Fruit fly (Drosophila melanogaster): ENCODE measurements around the gene CG4161.

Gene CG4161

DNA sequence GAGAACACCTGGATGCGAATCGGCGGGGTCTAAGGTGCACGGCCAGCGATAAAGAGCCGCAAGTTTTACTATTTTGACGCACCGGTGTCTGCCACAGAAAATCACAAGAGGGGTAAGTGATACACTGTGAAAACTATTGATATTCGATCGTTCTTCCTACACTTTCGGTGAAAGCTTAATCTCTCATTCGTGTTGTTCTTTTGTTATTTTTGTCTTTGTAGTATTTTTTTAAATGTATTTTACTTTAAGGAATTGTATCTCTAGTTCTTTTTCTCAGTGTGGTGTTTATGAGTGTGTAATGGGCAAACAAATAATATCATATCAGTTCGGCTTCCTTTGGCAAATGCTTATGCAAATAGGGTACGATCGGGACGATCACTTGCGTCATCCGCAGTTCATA lies 849 bp upstream of the CG4161 start (continued):
- peak; percentile 30 for TF ChIP-seq CG7786 (GFP tag; optimal IDR thresholded peaks at IDR 0.05)
- TF ChIP-seq CG18262 (tag; optimal IDR thresholded peaks at IDR 0.05) = peak; percentile 71
- TF ChIP-seq org-1 (GFP tag; optimal IDR thresholded peaks at IDR 0.05) = no peak
- TF ChIP-seq CoRest (tag; optimal IDR thresholded peaks at IDR 0.05) = peak; percentile 7
- peak; percentile 48 for TF ChIP-seq CG17829 (tag; optimal IDR thresholded peaks at IDR 0.05)
- TF ChIP-seq otp (GFP tag; IDR thresholded peaks at IDR 0.05) = 0 out of 3 replicates have a peak, but pooled peaks have one; percentile 20
- TF ChIP-seq CG1024 (GFP tag; IDR thresholded peaks at IDR 0.05) = no peak
- no peak for TF ChIP-seq CG14667 (GFP tag; IDR thresholded peaks at IDR 0.05)
- TF ChIP-seq sens (GFP tag) = peak; percentile 85
- TF ChIP-seq Ada2b (GFP tag; IDR thresholded peaks at IDR 0.05) = no peak
- no peak for TF ChIP-seq peb (GFP tag; IDR thresholded peaks at IDR 0.05)
- no peak for TF ChIP-seq CG17912 (GFP tag; optimal IDR thresholded peaks at IDR 0.05)
- TF ChIP-seq jigr1 (GFP tag; IDR thresholded peaks at IDR 0.05) = no peak
- peak; percentile 48 for TF ChIP-seq CG10267 (tag; optimal IDR thresholded peaks at IDR 0.05)
- no peak for TF ChIP-seq vfl (GFP tag; optimal IDR thresholded peaks at IDR 0.05)
- no peak for TF ChIP-seq NK7.1 (GFP tag; optimal IDR thresholded peaks at IDR 0.05)
- TF ChIP-seq gsb (GFP tag; IDR thresholded peaks at IDR 0.05) = no peak
- no peak for TF ChIP-seq mam (GFP tag; optimal IDR thresholded peaks at IDR 0.05)
- no peak for TF ChIP-seq CHES-1-like (GFP tag; optimal IDR thresholded peaks at IDR 0.05)
- TF ChIP-seq eyg (GFP tag; optimal IDR thresholded peaks at IDR 0.05) = no peak
- TF ChIP-seq emc (GFP tag; optimal IDR thresholded peaks at IDR 0.05) = no peak
- no peak for TF ChIP-seq CG31224 (GFP tag; IDR thresholded peaks at IDR 0.05)
- no peak for TF ChIP-seq HmgD (GFP tag; optimal IDR thresholded peaks at IDR 0.05)
- no peak for TF ChIP-seq Fer1 (GFP tag; optimal IDR thresholded peaks at IDR 0.05)
- TF ChIP-seq Mad (GFP tag; optimal IDR thresholded peaks at IDR 0.05) = no peak
- peak; percentile 8 for TF ChIP-seq en (GFP tag; optimal IDR thresholded peaks at IDR 0.05)
- TF ChIP-seq cato (GFP tag; optimal IDR thresholded peaks at IDR 0.05; ENCODE audit: borderline replicate concordance) = no peak
- no peak for TF ChIP-seq CG7987 (GFP tag; optimal IDR thresholded peaks at IDR 0.05)
- TF ChIP-seq insv (GFP tag; optimal IDR thresholded peaks at IDR 0.05) = no peak
- no peak for TF ChIP-seq trh (GFP tag; optimal IDR thresholded peaks at IDR 0.05)
- TF ChIP-seq Drgx (GFP tag; IDR thresholded peaks at IDR 0.05) = no peak
- TF ChIP-seq chinmo (GFP tag; IDR thresholded peaks at IDR 0.05; ENCODE audit: partially characterized antibody) = no peak
- no peak for TF ChIP-seq CG34376 (GFP tag; optimal IDR thresholded peaks at IDR 0.05)
- TF ChIP-seq so (GFP tag; IDR thresholded peaks at IDR 0.05) = no peak
- TF ChIP-seq psq (GFP tag; optimal IDR thresholded peaks at IDR 0.05) = no peak
- TF ChIP-seq Nf-YC (tag; optimal IDR thresholded peaks at IDR 0.05) = no peak
- peak; percentile 23 for TF ChIP-seq Six4 (GFP tag; optimal IDR thresholded peaks at IDR 0.05)
- no peak for TF ChIP-seq Nf-YA (GFP tag; IDR thresholded peaks at IDR 0.05)
- no peak for TF ChIP-seq ap (GFP tag; IDR thresholded peaks at IDR 0.05)
- peak; percentile 40 for TF ChIP-seq CG11504 (tag; optimal IDR thresholded peaks at IDR 0.05)
- peak; percentile 48 for TF ChIP-seq CG4820 (GFP tag; optimal IDR thresholded peaks at IDR 0.05)
- no peak for TF ChIP-seq Max (GFP tag; optimal IDR thresholded peaks at IDR 0.05)
- no peak for TF ChIP-seq luna (GFP tag; optimal IDR thresholded peaks at IDR 0.05)
- no peak for TF ChIP-seq Sox100B (GFP tag; optimal IDR thresholded peaks at IDR 0.05)
- no peak for TF ChIP-seq CG11560 (tag; IDR thresholded peaks at IDR 0.05)
- TF ChIP-seq pita (GFP tag; optimal IDR thresholded peaks at IDR 0.05) = no peak
- no peak for TF ChIP-seq CG8944 (GFP tag; optimal IDR thresholded peaks at IDR 0.05)
- no peak for TF ChIP-seq CG4328 (GFP tag; optimal IDR thresholded peaks at IDR 0.05)
- TF ChIP-seq Hmx (GFP tag; optimal IDR thresholded peaks at IDR 0.05) = no peak
- TF ChIP-seq tup (GFP tag; optimal IDR thresholded peaks at IDR 0.05) = no peak
- TF ChIP-seq cwo (GFP tag; optimal IDR thresholded peaks at IDR 0.05) = no peak
- no peak for TF ChIP-seq shn (GFP tag; optimal IDR thresholded peaks at IDR 0.05)
- TF ChIP-seq sqz (GFP tag; optimal IDR thresholded peaks at IDR 0.05) = no peak
